Worm (Caenorhabditis elegans) whole organism, L2 larva: ENCODE results near the gene B0416.7.
A peak's percentile ranks its signal among the peaks of the same experiment; 100 is the strongest.

Experiments used
- C34F6.9 ChIP-seq: fragments of 150-350 bp; optimal IDR thresholded peaks from 2 replicates; lab custom pipeline; 2014; ENCODE audit warnings: missing biosample characterization, missing genetic modification characterization
- F13H6.1 ChIP-seq: sonication (generic microtip); optimal IDR thresholded peaks from 2 replicates; lab custom pipeline; 2016; ENCODE audit warnings: missing genetic modification characterization, missing compliant biosample characterization
- Y55F3AM.14 ChIP-seq: fragments of 200-800 bp; sonication (Bioruptor generic); optimal IDR thresholded peaks from 2 replicates; lab custom pipeline; 2018; ENCODE audit warnings: mild to moderate bottlenecking, missing genetic modification characterization, missing compliant biosample characterization
- alr-1 ChIP-seq: fragments of 150-350 bp; optimal IDR thresholded peaks from 2 replicates; lab custom pipeline; 2014; ENCODE audit warnings: missing biosample characterization, missing genetic modification characterization
- ama-1 ChIP-seq: fragments of 150-350 bp; optimal IDR thresholded peaks from 2 replicates; lab custom pipeline; 2018; ENCODE audit warnings: inconsistent platforms
- blmp-1 ChIP-seq: sonication (generic microtip); optimal IDR thresholded peaks from 2 replicates; lab custom pipeline; 2017; ENCODE audit warnings: missing genetic modification characterization, mild to moderate bottlenecking, missing compliant biosample characterization, antibody characterized with exemption, moderate library complexity; ENCODE audit not compliant: insufficient read depth
- crh-2 ChIP-seq: sonication (generic microtip); optimal IDR thresholded peaks from 2 replicates; lab custom pipeline; 2017; ENCODE audit warnings: missing biosample characterization, missing genetic modification characterization
- dmd-4 ChIP-seq: sonication (generic microtip); optimal IDR thresholded peaks from 2 replicates; lab custom pipeline; 2017; ENCODE audit warnings: missing biosample characterization, missing genetic modification characterization
- egl-27 ChIP-seq: sonication (generic microtip); optimal IDR thresholded peaks from 3 replicates; lab custom pipeline; 2017; ENCODE audit warnings: missing biosample characterization, missing genetic modification reagents, missing genetic modification characterization
- elt-1 ChIP-seq: fragments of 150-350 bp; optimal IDR thresholded peaks from 2 replicates; lab custom pipeline; 2014; ENCODE audit warnings: missing biosample characterization, missing genetic modification characterization
- fos-1 ChIP-seq: fragments of 150-350 bp; optimal IDR thresholded peaks from 2 replicates; lab custom pipeline; 2014; ENCODE audit warnings: missing biosample characterization, missing genetic modification characterization
- gmeb-1 ChIP-seq: fragments of 150-350 bp; optimal IDR thresholded peaks from 2 replicates; lab custom pipeline; 2014; ENCODE audit warnings: missing biosample characterization, missing genetic modification characterization
- lin-11 ChIP-seq: fragments of 150-350 bp; sonication (generic microtip); optimal IDR thresholded peaks from 2 replicates; lab custom pipeline; 2014; ENCODE audit warnings: missing biosample characterization, missing genetic modification characterization, inconsistent platforms, mixed read lengths
- lin-13 ChIP-seq: fragments of 150-350 bp; optimal IDR thresholded peaks from 2 replicates; lab custom pipeline; 2014; ENCODE audit warnings: missing biosample characterization, missing genetic modification reagents, missing genetic modification characterization
- lin-39 ChIP-seq: fragments of 150-350 bp; optimal IDR thresholded peaks from 2 replicates; lab custom pipeline; 2014; ENCODE audit warnings: missing biosample characterization, missing genetic modification reagents, missing genetic modification characterization
- lsy-2 ChIP-seq, 2 experiments: fragments of 150-350 bp in 1 of 2; sonication (generic microtip) in 1 of 2; optimal IDR thresholded peaks; 2 replicates each; lab custom pipeline; 2014 to 2017; ENCODE audit warnings: missing biosample characterization in 2 of 2, missing genetic modification characterization in 2 of 2
- mab-5 ChIP-seq: fragments of 150-350 bp; optimal IDR thresholded peaks from 2 replicates; lab custom pipeline; 2014; ENCODE audit warnings: missing biosample characterization, missing genetic modification characterization
- mdl-1 ChIP-seq, 2 experiments: fragments of 150-350 bp in 1 of 2; sonication (generic microtip) in 1 of 2; optimal IDR thresholded peaks; 2 replicates each; lab custom pipeline; 2017; ENCODE audit warnings: missing biosample characterization in 2 of 2, missing genetic modification characterization in 2 of 2
- nhr-10 ChIP-seq: sonication (generic microtip); optimal IDR thresholded peaks from 2 replicates; lab custom pipeline; 2017; ENCODE audit warnings: missing biosample characterization, missing genetic modification characterization
- nhr-11 ChIP-seq: fragments of 150-350 bp; optimal IDR thresholded peaks from 2 replicates; lab custom pipeline; 2014; ENCODE audit warnings: missing biosample characterization, missing genetic modification characterization
- nhr-12 ChIP-seq: fragments of 150-350 bp; optimal IDR thresholded peaks from 2 replicates; lab custom pipeline; 2014; ENCODE audit warnings: missing biosample characterization, missing genetic modification characterization
- nhr-21 ChIP-seq: fragments of 150-350 bp; optimal IDR thresholded peaks from 2 replicates; lab custom pipeline; 2014; ENCODE audit warnings: missing biosample characterization, missing genetic modification characterization
- nhr-23 ChIP-seq: fragments of 150-350 bp; optimal IDR thresholded peaks from 2 replicates; lab custom pipeline; 2014; ENCODE audit warnings: missing biosample characterization, missing genetic modification reagents, missing genetic modification characterization
- nhr-237 ChIP-seq: fragments of 150-350 bp; optimal IDR thresholded peaks from 2 replicates; lab custom pipeline; 2014; ENCODE audit warnings: missing biosample characterization, missing genetic modification characterization
- nhr-25 ChIP-seq: fragments of 150-350 bp; sonication (generic microtip); optimal IDR thresholded peaks from 3 replicates; lab custom pipeline; 2014; ENCODE audit warnings: missing biosample characterization, missing genetic modification characterization
- nhr-6 ChIP-seq: fragments of 150-350 bp; optimal IDR thresholded peaks from 2 replicates; lab custom pipeline; 2014; ENCODE audit warnings: missing biosample characterization, missing genetic modification characterization
- nhr-77 ChIP-seq: fragments of 150-350 bp; optimal IDR thresholded peaks from 2 replicates; lab custom pipeline; 2014; ENCODE audit warnings: missing biosample characterization, missing genetic modification characterization
- peb-1 ChIP-seq: fragments of 150-350 bp; optimal IDR thresholded peaks from 2 replicates; lab custom pipeline; 2014; ENCODE audit warnings: missing biosample characterization, missing genetic modification characterization
- sem-4 ChIP-seq: fragments of 150-350 bp; optimal IDR thresholded peaks from 2 replicates; lab custom pipeline; 2014; ENCODE audit warnings: missing biosample characterization, missing genetic modification reagents, missing genetic modification characterization
- sma-3 ChIP-seq: sonication (generic microtip); optimal IDR thresholded peaks from 2 replicates; lab custom pipeline; 2016; ENCODE audit warnings: missing genetic modification reagents, missing genetic modification characterization, missing compliant biosample characterization
- sma-9 ChIP-seq, 2 experiments: fragments of 150-350 bp in 1 of 2; sonication (generic microtip) in 1 of 2; optimal IDR thresholded peaks; 2 replicates each; lab custom pipeline; 2014 to 2016; ENCODE audit warnings: missing genetic modification characterization in 2 of 2, mild to moderate bottlenecking in 1 of 2, missing biosample characterization in 1 of 2, missing compliant biosample characterization in 1 of 2, missing genetic modification reagents in 1 of 2, moderate library complexity in 1 of 2
- unc-39 ChIP-seq: fragments of 150-350 bp; optimal IDR thresholded peaks from 2 replicates; lab custom pipeline; 2014; ENCODE audit warnings: missing biosample characterization, missing genetic modification characterization
- unc-55 ChIP-seq: fragments of 150-350 bp; sonication (generic microtip); optimal IDR thresholded peaks from 3 replicates; lab custom pipeline; 2014; ENCODE audit warnings: missing biosample characterization, missing genetic modification reagents, missing genetic modification characterization
- unc-62 ChIP-seq: fragments of 150-350 bp; optimal IDR thresholded peaks from 2 replicates; lab custom pipeline; 2014; ENCODE audit warnings: missing biosample characterization, missing genetic modification reagents, missing genetic modification characterization
- zag-1 ChIP-seq: fragments of 150-350 bp; optimal IDR thresholded peaks from 2 replicates; lab custom pipeline; 2014; ENCODE audit warnings: missing biosample characterization, missing genetic modification characterization
- ztf-1 ChIP-seq: fragments of 200-800 bp; sonication (Bioruptor generic); conservative IDR thresholded peaks from 2 replicates; pipeline ENCODE4 v1.3.6; 2022; ENCODE audit warnings: missing genetic modification characterization, missing compliant biosample characterization

Gene B0416.7

ce11 chrX:9296591-9296990 lies 1.1 kb downstream of the B0416.7 start, which contains the start of gene gly-13 (continued):
- TF ChIP-seq nhr-21 (no peak), lin-11 (tag; lab: Kevin White, UChicago) (peak; percentile 28), ama-1 (lab: Kevin White, UChicago) (no peak), Y55F3AM.14 (GFP tag; lab: Kevin White, UChicago) (no peak), nhr-77 (tag; lab: Kevin White, UChicago) (no peak), lsy-2 (tag; optimal IDR thresholded peaks at IDR 0.05; lab: Kevin White, UChicago) (peak in 1 of 2 experiments; percentile 51), elt-1 (tag; lab: Kevin White, UChicago) (no peak), nhr-10 (tag; lab: Kevin White, UChicago) (no peak), ztf-1 (GFP tag; lab: Robert Waterston, UW) (no peak), unc-62 (no peak), sma-9 (GFP tag; optimal IDR thresholded peaks at IDR 0.05; lab: Kevin White, UChicago) (no peak), sma-9 (tag; optimal IDR thresholded peaks at IDR 0.05; lab: Kevin White, UChicago) (no peak), lin-13 (GFP tag; lab: Kevin White, UChicago) (no peak), egl-27 (tag; lab: Kevin White, UChicago) (no peak)

- peak; percentile 89 for TF ChIP-seq fos-1 (tag; lab: Kevin White, UChicago)
- TF ChIP-seq lsy-2 (tag; optimal IDR thresholded peaks at IDR 0.05; lab: Kevin White, UChicago) = no peak
- TF ChIP-seq mdl-1 (tag; optimal IDR thresholded peaks at IDR 0.05; lab: Kevin White, UChicago) = no peak
- no peak for TF ChIP-seq alr-1 (tag; lab: Kevin White, UChicago)
- TF ChIP-seq crh-2 (tag; lab: Kevin White, UChicago) = no peak
- TF ChIP-seq sma-9 (GFP tag; optimal IDR thresholded peaks at IDR 0.05; lab: Kevin White, UChicago) = peak; percentile 20
- no peak for TF ChIP-seq sma-9 (tag; optimal IDR thresholded peaks at IDR 0.05; lab: Kevin White, UChicago)
- no peak for TF ChIP-seq dmd-4 (tag; lab: Kevin White, UChicago)
These were observed 2.3 kb downstream of the B0416.7 start for ce11 chrX:9295471-9295870.

- TF ChIP-seq egl-27 (tag; lab: Kevin White, UChicago) (no peak), dmd-4 (tag; lab: Kevin White, UChicago) (no peak), Y55F3AM.14 (GFP tag; lab: Kevin White, UChicago) (no peak), sma-9 (GFP tag; optimal IDR thresholded peaks at IDR 0.05; lab: Kevin White, UChicago) (no peak), sma-9 (tag; optimal IDR thresholded peaks at IDR 0.05; lab: Kevin White, UChicago) (no peak), mab-5 (tag; lab: Kevin White, UChicago) (no peak)
These were observed 6.4 kb downstream of the B0416.7 start, which contains the start of gene B0416.3 for ce11 chrX:9291345-9291744. Gene B0416.3 (plus strand): TSS chrX:9291645.

ce11 chrX:9283026-9283425 lies 14.7 kb downstream of the B0416.7 start, which contains the start of gene B0416.11:
Gene B0416.11 (minus strand): TSS chrX:9283126.
- TF ChIP-seq lin-39 (tag; lab: Kevin White, UChicago) = no peak
- no peak for TF ChIP-seq gmeb-1 (tag; lab: Kevin White, UChicago)
- TF ChIP-seq peb-1 (tag; lab: Kevin White, UChicago) = no peak
- TF ChIP-seq fos-1 (tag; lab: Kevin White, UChicago) = no peak
- TF ChIP-seq blmp-1 (tag; lab: Kevin White, UChicago) = no peak
- TF ChIP-seq unc-39 (tag; lab: Kevin White, UChicago) = no peak
- TF ChIP-seq nhr-21 = no peak
- TF ChIP-seq nhr-23 (tag; lab: Kevin White, UChicago) = no peak
- TF ChIP-seq sma-9 (GFP tag; optimal IDR thresholded peaks at IDR 0.05; lab: Kevin White, UChicago) = no peak
- TF ChIP-seq sma-9 (tag; optimal IDR thresholded peaks at IDR 0.05; lab: Kevin White, UChicago) = no peak
- no peak for TF ChIP-seq lin-11 (tag; lab: Kevin White, UChicago)
- TF ChIP-seq C34F6.9 = no peak
- no peak for TF ChIP-seq unc-62
- no peak for TF ChIP-seq nhr-237 (tag; lab: Kevin White, UChicago)
- no peak for TF ChIP-seq mdl-1 (tag; optimal IDR thresholded peaks at IDR 0.05; lab: Kevin White, UChicago)
- no peak for TF ChIP-seq ztf-1 (GFP tag; lab: Robert Waterston, UW)
- no peak for TF ChIP-seq unc-55 (GFP tag; lab: Kevin White, UChicago)

- TF ChIP-seq nhr-237 (tag; lab: Kevin White, UChicago) (no peak), nhr-77 (tag; lab: Kevin White, UChicago) (no peak), unc-62 (no peak), nhr-6 (tag; lab: Kevin White, UChicago) (no peak), lsy-2 (tag; optimal IDR thresholded peaks at IDR 0.05; lab: Kevin White, UChicago) (no peak), sma-3 (no peak), nhr-10 (tag; lab: Kevin White, UChicago) (no peak), sem-4 (tag; lab: Kevin White, UChicago) (no peak), nhr-11 (tag; lab: Kevin White, UChicago) (no peak), nhr-21 (no peak), mdl-1 (tag; optimal IDR thresholded peaks at IDR 0.05; lab: Kevin White, UChicago) (no peak), mab-5 (tag; lab: Kevin White, UChicago) (no peak), F13H6.1 (tag; lab: Kevin White, UChicago) (no peak), sma-9 (GFP tag; optimal IDR thresholded peaks at IDR 0.05; lab: Kevin White, UChicago) (no peak), sma-9 (tag; optimal IDR thresholded peaks at IDR 0.05; lab: Kevin White, UChicago) (no peak), nhr-12 (no peak), C34F6.9 (no peak), zag-1 (tag; lab: Kevin White, UChicago) (no peak), ama-1 (lab: Kevin White, UChicago) (no peak), nhr-25 (tag; lab: Kevin White, UChicago) (no peak)
These were observed 19.1 kb downstream of the B0416.7 start, which contains the start of gene B0416.4 for ce11 chrX:9278653-9279052. Gene B0416.4 (plus strand): TSS chrX:9278953.
